Fruit fly (Drosophila melanogaster): ENCODE results near the gene Hs3st-B.

DNA sequence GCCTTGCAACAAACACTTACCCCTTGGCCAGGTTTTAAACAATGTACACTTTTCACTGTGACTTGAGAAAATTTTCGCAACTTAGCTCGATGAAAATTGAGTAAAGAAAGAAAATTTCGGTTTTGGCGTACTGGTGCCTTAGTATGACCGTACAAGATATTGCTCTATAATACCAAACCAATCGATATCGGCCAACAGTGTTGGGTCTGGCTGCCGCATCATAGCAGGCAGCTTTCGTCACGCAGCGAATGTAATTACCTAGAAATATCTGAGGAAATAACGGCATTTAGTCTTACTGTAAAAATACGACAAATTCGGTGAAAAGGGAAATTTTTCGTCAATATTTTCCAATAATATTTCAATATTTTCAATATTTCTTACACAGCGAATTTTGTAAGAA is 40.4 kb upstream of the Hs3st-B start, which contains the start of gene Ulp1:
- TF ChIP-seq pan (optimal IDR thresholded peaks at IDR 0.05): no peak
- TF ChIP-seq psq (optimal IDR thresholded peaks at IDR 0.05): no peak
